Fruit fly (Drosophila melanogaster): ENCODE data around the gene CG33630.

The CG33630 gene

dm6 chr3R:10089171-10089664 is 26.8 kb downstream of the CG33630 start (continued):
- no peak for TF ChIP-seq CG17802 (tag; optimal IDR thresholded peaks at IDR 0.05)
- TF ChIP-seq crc (GFP tag; optimal IDR thresholded peaks at IDR 0.05): no peak
- no peak for TF ChIP-seq pb (GFP tag; optimal IDR thresholded peaks at IDR 0.05)
- TF ChIP-seq CG16863 (GFP tag; optimal IDR thresholded peaks at IDR 0.05): no peak
- no peak for TF ChIP-seq D19B (GFP tag; optimal IDR thresholded peaks at IDR 0.05)
- TF ChIP-seq CG34224 (GFP tag; IDR thresholded peaks at IDR 0.05; ENCODE audit: partially characterized antibody): peak; percentile 65; the same call in 2 of the 3 replicates
- peak; percentile 67 for TF ChIP-seq lbe (GFP tag; optimal IDR thresholded peaks at IDR 0.05)
- no peak for TF ChIP-seq CG12299 (tag; optimal IDR thresholded peaks at IDR 0.05)
- peak; percentile 32 for TF ChIP-seq yki (optimal IDR thresholded peaks at IDR 0.05)
- peak; percentile 31 for TF ChIP-seq Med (GFP tag)
- no peak for TF ChIP-seq hth (optimal IDR thresholded peaks at IDR 0.05)
- no peak for TF ChIP-seq phol (tag; optimal IDR thresholded peaks at IDR 0.05)
- TF ChIP-seq ewg (GFP tag; optimal IDR thresholded peaks at IDR 0.05): peak; percentile 68
- peak; percentile 71 for TF ChIP-seq CG13287 (GFP tag; IDR thresholded peaks at IDR 0.05; ENCODE audit: partially characterized antibody)
- TF ChIP-seq Eip74EF (GFP tag; optimal IDR thresholded peaks at IDR 0.05): peak in 1 of 2 experiments; percentile 63
- TF ChIP-seq ERR (GFP tag; optimal IDR thresholded peaks at IDR 0.05): peak; percentile 31
- TF ChIP-seq vvl (GFP tag; IDR thresholded peaks at IDR 0.05): 0 out of 2 replicates have a peak, but pooled peaks have one; percentile 5

dm6 chr3R:10090906-10091305 is 28.5 kb downstream of the CG33630 start:
- TF ChIP-seq CG4820 (GFP tag; optimal IDR thresholded peaks at IDR 0.05) (no peak), eyg (GFP tag; optimal IDR thresholded peaks at IDR 0.05) (no peak), dan (GFP tag; IDR thresholded peaks at IDR 0.05) (no peak), CTCF (GFP tag; optimal IDR thresholded peaks at IDR 0.05) (peak; percentile 76), CG6254 (GFP tag; optimal IDR thresholded peaks at IDR 0.05) (peak; percentile 94), Med (GFP tag) (peak; percentile 8), Sox100B (GFP tag; optimal IDR thresholded peaks at IDR 0.05) (no peak), chinmo (GFP tag; IDR thresholded peaks at IDR 0.05; ENCODE audit: partially characterized antibody) (0 out of 4 replicates have a peak, but pooled peaks have one; percentile 15), CG2199 (GFP tag; IDR thresholded peaks at IDR 0.05) (0 out of 3 replicates have a peak, but pooled peaks have one; percentile 12)

dm6 chr3R:10091513-10091912 is 29.1 kb downstream of the CG33630 start:
- TF ChIP-seq CG3281 (GFP tag; optimal IDR thresholded peaks at IDR 0.05) (no peak), CG9609 (GFP tag; optimal IDR thresholded peaks at IDR 0.05) (no peak), bsh (GFP tag; optimal IDR thresholded peaks at IDR 0.05) (no peak), CG7928 (GFP tag; optimal IDR thresholded peaks at IDR 0.05) (no peak), PHDP (tag; optimal IDR thresholded peaks at IDR 0.05) (no peak), E2f1 (GFP tag; IDR thresholded peaks at IDR 0.05) (no peak), CG7963 (GFP tag; IDR thresholded peaks at IDR 0.05; ENCODE audit: partially characterized antibody) (no peak), Side (GFP tag; optimal IDR thresholded peaks at IDR 0.05) (no peak), chn (GFP tag; optimal IDR thresholded peaks at IDR 0.05) (no peak), Meics (GFP tag; optimal IDR thresholded peaks at IDR 0.05) (no peak), CG15269 (tag; optimal IDR thresholded peaks at IDR 0.05) (no peak), D19A (tag; optimal IDR thresholded peaks at IDR 0.05) (no peak), pb (GFP tag; optimal IDR thresholded peaks at IDR 0.05) (no peak), CG5953 (GFP tag; IDR thresholded peaks at IDR 0.05) (no peak), Abd-B (GFP tag; optimal IDR thresholded peaks at IDR 0.05) (no peak), CG6765 (GFP tag; optimal IDR thresholded peaks at IDR 0.05) (no peak), stc (GFP tag; IDR thresholded peaks at IDR 0.05) (no peak), CG4854 (GFP tag; optimal IDR thresholded peaks at IDR 0.05) (no peak), pros (GFP tag; optimal IDR thresholded peaks at IDR 0.05) (no peak)

Data from whole organism, embryonic.